Worm (Caenorhabditis elegans) whole organism, early embryonic: ENCODE measurements around the gene cct-7.

Experiments used
- F13C5.2 ChIP-seq: sonication (generic microtip); optimal IDR thresholded peaks from 2 replicates; lab custom pipeline; 2017; ENCODE audit warnings: mild to moderate bottlenecking, missing genetic modification characterization, inconsistent platforms, missing compliant biosample characterization
- aly-1 ChIP-seq: sonication (generic microtip); optimal IDR thresholded peaks from 2 replicates; lab custom pipeline; 2016; ENCODE audit warnings: missing genetic modification characterization, missing compliant biosample characterization
- ceh-36 ChIP-seq: sonication (generic microtip); optimal IDR thresholded peaks from 2 replicates; lab custom pipeline; 2016; ENCODE audit warnings: missing genetic modification characterization, inconsistent platforms, missing compliant biosample characterization
- hnd-1 ChIP-seq: sonication (generic microtip); optimal IDR thresholded peaks from 2 replicates; lab custom pipeline; 2016; ENCODE audit warnings: missing genetic modification characterization, missing compliant biosample characterization
- tbx-37 ChIP-seq: fragments of 200-800 bp; sonication (Bioruptor generic); conservative IDR thresholded peaks from 2 replicates; pipeline ENCODE4 v1.3.6; 2022; ENCODE audit warnings: missing genetic modification reagents, missing genetic modification characterization, missing compliant biosample characterization

The cct-7 gene

ce11 chrV:1921321-1921720, 49.3 kb downstream of the cct-7 start, which contains the start of gene gst-37:
Gene gst-37 (plus strand): TSS chrV:1921621.
- TF ChIP-seq tbx-37 (no peak), ceh-36 (tag; lab: Kevin White, UChicago) (no peak), F13C5.2 (tag; lab: Kevin White, UChicago) (no peak), aly-1 (tag; lab: Kevin White, UChicago) (no peak), hnd-1 (no peak)
